Worm (Caenorhabditis elegans): ENCODE data around the gene ncx-9.

ce11 chrV:4975140-4975539 lies 19.9 kb downstream of the ncx-9 start, which contains the start of gene F26G5.1:
- TF ChIP-seq ama-1 (optimal IDR thresholded peaks at IDR 0.05) = no peak
- no peak for TF ChIP-seq flt-1 (GFP tag; IDR thresholded peaks at IDR 0.05)
- TF ChIP-seq F13C5.2 (tag; optimal IDR thresholded peaks at IDR 0.05) = no peak
- TF ChIP-seq sea-1 (GFP tag; conservative IDR thresholded peaks at IDR 0.05) = no peak
- TF ChIP-seq ceh-36 (tag; optimal IDR thresholded peaks at IDR 0.05) = no peak

Data from whole organism, early embryonic.